Fruit fly (Drosophila melanogaster): ENCODE data around the gene CG7208.
A peak's percentile ranks its signal among the peaks of the same experiment; 100 is the strongest.

CG7208 gene

DNA sequence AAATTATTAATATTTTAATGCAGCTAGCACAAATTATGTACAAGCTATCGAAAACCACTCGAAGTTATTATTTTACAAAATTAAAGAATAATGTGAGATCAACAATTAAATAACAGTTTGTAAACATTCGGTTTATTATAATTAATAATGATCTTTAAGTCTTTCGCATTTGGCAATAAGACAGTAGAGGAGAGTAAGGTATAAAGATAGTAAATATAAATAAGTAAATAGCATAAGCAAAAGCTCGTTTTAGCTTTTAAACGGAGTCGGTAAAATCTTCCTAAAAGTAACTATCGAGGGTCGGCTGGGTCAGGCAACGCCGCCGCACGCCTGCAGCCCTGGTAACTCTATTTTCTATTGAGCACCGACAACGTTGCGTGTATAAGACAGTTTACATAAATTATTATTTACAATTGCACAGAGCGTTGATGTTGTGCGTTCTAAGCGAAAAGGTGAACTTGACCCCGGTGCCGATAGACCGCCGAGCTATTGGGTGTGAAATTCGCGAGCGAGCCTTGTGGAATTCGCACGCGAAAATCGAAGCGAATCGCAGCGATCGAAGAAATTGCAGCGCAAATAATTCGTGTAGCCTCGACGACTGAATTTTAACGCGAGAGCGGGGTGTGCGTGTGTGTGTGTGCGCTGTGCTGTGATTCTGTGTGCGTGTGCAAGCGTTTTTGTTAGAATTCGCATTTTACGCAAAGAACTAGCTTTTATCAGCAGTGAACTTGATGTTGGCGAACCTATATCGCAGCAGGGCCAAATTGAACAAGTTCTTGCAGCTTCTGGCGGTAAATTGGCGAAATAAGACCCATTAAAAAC is 17.9 kb downstream of the CG7208 start, which contains the start of gene wrd (continued):
- TF ChIP-seq tio (GFP tag; optimal IDR thresholded peaks at IDR 0.05) = peak; percentile 22
- no peak for TF ChIP-seq CG2202 (tag; optimal IDR thresholded peaks at IDR 0.05)
- no peak for TF ChIP-seq jigr1 (GFP tag; IDR thresholded peaks at IDR 0.05)
- no peak for TF ChIP-seq CG11398 (GFP tag; optimal IDR thresholded peaks at IDR 0.05)
- TF ChIP-seq Meics (GFP tag; optimal IDR thresholded peaks at IDR 0.05) = peak; percentile 43
- no peak for TF ChIP-seq CG8290 (GFP tag; optimal IDR thresholded peaks at IDR 0.05)
- TF ChIP-seq CG8290 (tag; optimal IDR thresholded peaks at IDR 0.05) = peak in 1 of 2 experiments; percentile 28
- TF ChIP-seq ab (GFP tag; optimal IDR thresholded peaks at IDR 0.05) = no peak
- no peak for TF ChIP-seq mam (GFP tag; optimal IDR thresholded peaks at IDR 0.05)
- TF ChIP-seq cad (GFP tag; optimal IDR thresholded peaks at IDR 0.05) = no peak
- TF ChIP-seq Sox102F (GFP tag; optimal IDR thresholded peaks at IDR 0.05) = peak; percentile 11
- peak; percentile 24 for TF ChIP-seq CG12155 (GFP tag; optimal IDR thresholded peaks at IDR 0.05)
- peak; percentile 81; the same call in 1 of the 2 replicates for TF ChIP-seq rib (GFP tag; IDR thresholded peaks at IDR 0.05)
- no peak for TF ChIP-seq HLHmδ (GFP tag; optimal IDR thresholded peaks at IDR 0.05)
- TF ChIP-seq ash1 (GFP tag; optimal IDR thresholded peaks at IDR 0.05) = no peak
- no peak for TF ChIP-seq twi (tag; optimal IDR thresholded peaks at IDR 0.05)
- TF ChIP-seq chm (GFP tag; IDR thresholded peaks at IDR 0.05) = no peak
- TF ChIP-seq CTCF (GFP tag; optimal IDR thresholded peaks at IDR 0.05) = no peak
- TF ChIP-seq CkIIα-i1 (GFP tag; IDR thresholded peaks at IDR 0.05) = no peak
- no peak for TF ChIP-seq fu2 (GFP tag; optimal IDR thresholded peaks at IDR 0.05)
- TF ChIP-seq CG15073 (GFP tag; optimal IDR thresholded peaks at IDR 0.05) = no peak
- peak; percentile 48 for TF ChIP-seq gem (tag; optimal IDR thresholded peaks at IDR 0.05)

DNA sequence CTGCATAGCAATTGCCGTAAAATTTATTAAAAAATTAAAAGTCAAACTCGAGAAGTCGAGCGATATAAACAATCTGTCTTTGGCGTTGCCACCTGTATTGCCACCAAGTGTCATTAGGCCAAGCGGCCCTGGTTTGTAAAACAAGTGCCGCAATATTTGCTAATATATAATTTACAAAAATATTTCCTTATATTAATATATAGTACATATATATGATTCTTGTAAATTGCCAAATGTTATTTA is 18.4 kb downstream of the CG7208 start, which contains the start of the genes CG7215 and Prx5:
Gene CG7215, minus strand, starts transcription at position 101 of the 243 bp plus-strand sequence.
Gene Prx5, minus strand, starts transcription at position 101 of the 243 bp plus-strand sequence.
- peak; percentile 26; the same call in 1 of the 2 replicates for TF ChIP-seq CG9932 (GFP tag; IDR thresholded peaks at IDR 0.05)
- TF ChIP-seq MBD-R2 (GFP tag; IDR thresholded peaks at IDR 0.05) = peak; percentile 15; the same call in 1 of the 2 replicates
- no peak for TF ChIP-seq Ada2b (GFP tag; IDR thresholded peaks at IDR 0.05)
- TF ChIP-seq row (GFP tag; IDR thresholded peaks at IDR 0.05) = peak; percentile 41
- TF ChIP-seq slbo (GFP tag; IDR thresholded peaks at IDR 0.05) = peak; percentile 25; the same call in 1 of the 2 replicates
- TF ChIP-seq MESR4 (GFP tag; optimal IDR thresholded peaks at IDR 0.05) = no peak
- peak; percentile 18 for TF ChIP-seq D19A (tag; optimal IDR thresholded peaks at IDR 0.05)
- TF ChIP-seq NFAT (GFP tag; IDR thresholded peaks at IDR 0.05) = peak; percentile 25; the same call in 1 of the 2 replicates
- TF ChIP-seq E2f2 (GFP tag; IDR thresholded peaks at IDR 0.05) = peak; percentile 9; the same call in 1 of the 2 replicates
- TF ChIP-seq CG14014 (GFP tag; IDR thresholded peaks at IDR 0.05) = no peak
- no peak for TF ChIP-seq cato (GFP tag; optimal IDR thresholded peaks at IDR 0.05; ENCODE audit: borderline replicate concordance)
- TF ChIP-seq Rfx (GFP tag; IDR thresholded peaks at IDR 0.05) = peak; percentile 12; the same call in 1 of the 2 replicates
- TF ChIP-seq Gug (GFP tag; IDR thresholded peaks at IDR 0.05) = peak; percentile 48; the same call in 2 of the 4 replicates
- peak; percentile 7; the same call in 1 of the 2 replicates for TF ChIP-seq vvl (GFP tag; IDR thresholded peaks at IDR 0.05)
- peak; percentile 31; the same call in 1 of the 2 replicates for TF ChIP-seq Ptx1 (GFP tag; IDR thresholded peaks at IDR 0.05)

DNA sequence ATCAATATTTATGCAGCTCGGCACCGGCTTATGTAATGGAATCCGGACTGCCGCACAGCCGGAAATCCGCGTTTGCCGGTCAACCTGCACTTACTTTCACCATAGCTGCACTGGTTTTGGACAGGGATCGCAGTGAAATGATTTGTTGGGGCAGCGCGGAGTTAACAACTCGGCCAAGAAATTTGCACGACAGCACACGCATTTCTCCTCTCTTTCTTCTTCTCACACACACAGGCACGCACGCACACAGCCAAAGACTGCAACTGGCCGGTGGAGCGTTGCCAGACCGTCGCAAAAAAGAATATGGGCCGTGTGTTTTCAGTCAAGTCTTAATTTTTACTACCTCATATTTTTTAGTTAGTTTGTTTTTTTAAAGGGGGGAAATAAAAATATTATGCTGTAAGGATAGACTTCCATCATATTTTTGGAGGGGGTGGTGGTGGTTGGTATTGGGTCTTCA is 19.2 kb downstream of the CG7208 start:
- TF ChIP-seq CG12071 (GFP tag; optimal IDR thresholded peaks at IDR 0.05) (no peak), trem (tag; optimal IDR thresholded peaks at IDR 0.05) (peak; percentile 27), danr (GFP tag; IDR thresholded peaks at IDR 0.05) (no peak), stwl (tag; optimal IDR thresholded peaks at IDR 0.05) (peak; percentile 29), chm (GFP tag; IDR thresholded peaks at IDR 0.05) (no peak), Atf3 (GFP tag; optimal IDR thresholded peaks at IDR 0.05) (no peak), MBD-R2 (GFP tag; IDR thresholded peaks at IDR 0.05) (peak; percentile 56), B-H2 (GFP tag; optimal IDR thresholded peaks at IDR 0.05) (no peak), pzg (GFP tag; optimal IDR thresholded peaks at IDR 0.05) (peak; percentile 38), tin (GFP tag; optimal IDR thresholded peaks at IDR 0.05) (peak; percentile 8), CG17359 (tag; optimal IDR thresholded peaks at IDR 0.05) (no peak), CG2712 (tag; optimal IDR thresholded peaks at IDR 0.05) (peak; percentile 24), YL-1 (GFP tag; optimal IDR thresholded peaks at IDR 0.05) (peak; percentile 59), sens (GFP tag) (peak; percentile 72), CG12155 (GFP tag; optimal IDR thresholded peaks at IDR 0.05) (no peak), row (GFP tag; IDR thresholded peaks at IDR 0.05) (peak; percentile 55; the same call in 2 of the 3 replicates), chinmo (GFP tag; IDR thresholded peaks at IDR 0.05; ENCODE audit: partially characterized antibody) (peak; percentile 94)
